Fruit fly (Drosophila melanogaster): Measurements from ENCODE around the gene Ect3.

Gene Ect3

DNA sequence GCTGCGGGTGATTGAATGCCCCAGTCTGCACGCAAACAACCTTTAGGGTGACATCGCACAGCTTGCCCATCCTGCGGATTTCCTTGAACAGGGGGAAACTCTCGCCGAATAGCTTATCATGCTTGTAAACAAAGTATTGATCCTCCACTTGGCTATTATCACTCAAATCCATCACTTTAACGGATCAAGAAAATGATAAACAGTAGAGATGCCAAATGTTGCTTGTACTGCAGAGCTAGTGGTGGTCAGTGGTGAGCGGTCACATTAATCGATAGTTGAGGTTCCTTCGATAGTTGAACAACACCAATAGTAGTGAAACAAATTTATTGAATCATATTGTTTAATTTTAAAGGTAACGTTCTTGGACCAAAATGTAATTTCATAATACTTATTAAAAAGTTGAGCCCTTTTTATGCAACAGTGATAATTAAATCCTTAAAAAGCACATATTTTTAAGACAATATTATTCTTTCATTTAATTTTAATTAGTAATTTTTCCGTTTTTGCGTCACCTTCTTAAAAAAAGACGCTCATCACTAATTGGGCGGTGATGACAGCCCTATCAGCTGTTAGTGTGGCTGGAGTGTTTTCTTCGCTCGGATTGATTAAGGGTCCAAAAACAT is 11.2 kb downstream of the Ect3 start, which contains the start of the genes KLHL18 and GCC185:
Gene KLHL18 (minus strand): TSS at position 233 of the 623 bp plus-strand sequence.
Gene GCC185 (plus strand): TSS at position 571 of the 623 bp plus-strand sequence.
- TF ChIP-seq topi (GFP tag; optimal IDR thresholded peaks at IDR 0.05) (peak; percentile 80), OdsH (GFP tag; optimal IDR thresholded peaks at IDR 0.05) (peak; percentile 88), CG9139 (GFP tag; optimal IDR thresholded peaks at IDR 0.05) (no peak), CG6276 (GFP tag; optimal IDR thresholded peaks at IDR 0.05) (no peak), acj6 (GFP tag; optimal IDR thresholded peaks at IDR 0.05) (peak; percentile 83), Sox102F (GFP tag; optimal IDR thresholded peaks at IDR 0.05) (no peak), Eip78C (GFP tag) (no peak), svp (GFP tag) (peak; percentile 94), Sox15 (GFP tag; optimal IDR thresholded peaks at IDR 0.05) (peak; percentile 88), fd59A (GFP tag; optimal IDR thresholded peaks at IDR 0.05) (peak; percentile 27), esn (GFP tag; optimal IDR thresholded peaks at IDR 0.05) (peak; percentile 87), CG16779 (tag; optimal IDR thresholded peaks at IDR 0.05) (no peak), CG10669 (GFP tag; optimal IDR thresholded peaks at IDR 0.05) (peak; percentile 61), CG10631 (GFP tag; optimal IDR thresholded peaks at IDR 0.05) (peak; percentile 91), dsx (GFP tag; optimal IDR thresholded peaks at IDR 0.05; ENCODE audit: poor library complexity, severe bottlenecking) (no peak), CG31627 (GFP tag; optimal IDR thresholded peaks at IDR 0.05) (peak; percentile 88), CG1621 (tag; optimal IDR thresholded peaks at IDR 0.05) (no peak), fd85E (GFP tag; optimal IDR thresholded peaks at IDR 0.05) (no peak), CG8632 (GFP tag; optimal IDR thresholded peaks at IDR 0.05) (peak; percentile 55), Hr38 (GFP tag; optimal IDR thresholded peaks at IDR 0.05) (no peak), CG8319 (GFP tag; optimal IDR thresholded peaks at IDR 0.05) (peak; percentile 56), CG34406 (GFP tag; optimal IDR thresholded peaks at IDR 0.05) (peak; percentile 74), dac (GFP tag; optimal IDR thresholded peaks at IDR 0.05) (peak; percentile 49), pdm3 (GFP tag; optimal IDR thresholded peaks at IDR 0.05) (no peak), spab (GFP tag; optimal IDR thresholded peaks at IDR 0.05) (peak; percentile 38), CG8119 (GFP tag; IDR thresholded peaks at IDR 0.05) (no peak), salr (GFP tag; optimal IDR thresholded peaks at IDR 0.05) (peak in 1 of 2 experiments; percentile 66), Blimp-1 (GFP tag; optimal IDR thresholded peaks at IDR 0.05) (peak; percentile 6), Ets96B (tag; optimal IDR thresholded peaks at IDR 0.05) (peak; percentile 75), cyc (GFP tag; optimal IDR thresholded peaks at IDR 0.05) (peak; percentile 87), Eip75B (GFP tag; optimal IDR thresholded peaks at IDR 0.05) (no peak), CG11902 (GFP tag; optimal IDR thresholded peaks at IDR 0.05) (peak; percentile 84), Sox14 (GFP tag; optimal IDR thresholded peaks at IDR 0.05) (peak; percentile 75), CG7368 (GFP tag; optimal IDR thresholded peaks at IDR 0.05) (peak; percentile 52), Hr4 (GFP tag; optimal IDR thresholded peaks at IDR 0.05) (peak; percentile 83), CG3032 (tag; optimal IDR thresholded peaks at IDR 0.05) (peak; percentile 87), lz (GFP tag; optimal IDR thresholded peaks at IDR 0.05) (peak; percentile 88), CG6854 (GFP tag; optimal IDR thresholded peaks at IDR 0.05) (no peak), Lpt (GFP tag; optimal IDR thresholded peaks at IDR 0.05) (peak; percentile 74), CG3919 (GFP tag; optimal IDR thresholded peaks at IDR 0.05) (no peak), CG32006 (GFP tag; optimal IDR thresholded peaks at IDR 0.05) (peak; percentile 79), fkh (GFP tag; optimal IDR thresholded peaks at IDR 0.05) (peak; percentile 55), Ets21C (GFP tag; optimal IDR thresholded peaks at IDR 0.05) (peak; percentile 82), Gug (GFP tag; IDR thresholded peaks at IDR 0.05) (peak; percentile 61), vri (GFP tag; optimal IDR thresholded peaks at IDR 0.05) (no peak), CG4318 (GFP tag; optimal IDR thresholded peaks at IDR 0.05) (no peak), ss (GFP tag; optimal IDR thresholded peaks at IDR 0.05) (no peak), CG6808 (GFP tag; optimal IDR thresholded peaks at IDR 0.05) (peak; percentile 37), Hr39 (GFP tag; optimal IDR thresholded peaks at IDR 0.05) (peak; percentile 87), Smox (GFP tag; optimal IDR thresholded peaks at IDR 0.05) (peak; percentile 83), net (GFP tag; optimal IDR thresholded peaks at IDR 0.05) (peak; percentile 49)

Data from whole organism, prepupa.